Worm (Caenorhabditis elegans): ENCODE measurements around the gene cyl-1.

- peak; percentile 92 for TF ChIP-seq zim-3 (tag; optimal IDR thresholded peaks at IDR 0.05)
- TF ChIP-seq F57A8.1 (GFP tag; optimal IDR thresholded peaks at IDR 0.05) = peak; percentile 83
- TF ChIP-seq F33H1.4 (GFP tag; IDR thresholded peaks at IDR 0.05) = peak; percentile 29; the same call in 1 of the 2 replicates
- TF ChIP-seq tbp1 (GFP tag; optimal IDR thresholded peaks at IDR 0.05) = peak; percentile 99
- peak; percentile 87 for TF ChIP-seq rcor-1 (GFP tag; IDR thresholded peaks at IDR 0.05)
- TF ChIP-seq ama-1 (optimal IDR thresholded peaks at IDR 0.05) = no peak
- TF ChIP-seq ama-1 (GFP tag; optimal IDR thresholded peaks at IDR 0.05) = peak; percentile 13 to 80
These were observed 8.4 kb upstream of the cyl-1 start, which contains the start of gene gcy-33 for ce11 chrV:12001747-12002456.

Data from whole organism, young adult.